Fruit fly (Drosophila melanogaster) whole organism, pupa: ENCODE results near the gene CG5853.

ENCODE experiments used
- CG10348 ChIP-seq: fragments of 200-800 bp; sonication (Bioruptor generic); IDR thresholded peaks from 2 replicates; pipeline ENCODE4 v1.3.6; 2022; ENCODE audit warnings: missing biosample characterization, missing genetic modification characterization
- CG12605 ChIP-seq: fragments of 200-800 bp; sonication (Bioruptor generic); IDR thresholded peaks from 2 replicates; pipeline ENCODE4 v1.3.6; 2022; ENCODE audit warnings: missing biosample characterization, missing genetic modification characterization
- CG13204 ChIP-seq: fragments of 200-800 bp; sonication (Bioruptor generic); optimal IDR thresholded peaks from 2 replicates; lab custom pipeline; 2018; ENCODE audit warnings: missing biosample characterization, mild to moderate bottlenecking, missing genetic modification characterization, moderate library complexity
- CG14655 ChIP-seq: fragments of 200-800 bp; sonication (Bioruptor generic); optimal IDR thresholded peaks from 3 replicates; lab custom pipeline; 2017; ENCODE audit warnings: mild to moderate bottlenecking, missing biosample characterization, missing genetic modification reagents, missing genetic modification characterization
- CG15710 ChIP-seq: fragments of 200-800 bp; sonication (Bioruptor generic); optimal IDR thresholded peaks from 2 replicates; lab custom pipeline; 2018; ENCODE audit warnings: missing biosample characterization, mild to moderate bottlenecking, missing genetic modification characterization, moderate library complexity
- CG17806 ChIP-seq: fragments of 200-800 bp; sonication (Bioruptor generic); optimal IDR thresholded peaks from 2 replicates; lab custom pipeline; 2018; ENCODE audit warnings: missing biosample characterization, mild to moderate bottlenecking, missing genetic modification characterization, moderate library complexity
- CG32121 ChIP-seq: fragments of 200-800 bp; sonication (Bioruptor generic); IDR thresholded peaks from 2 replicates; pipeline ENCODE4 v1.3.6; 2022; ENCODE audit warnings: missing biosample characterization, missing genetic modification characterization
- CG34367 ChIP-seq: fragments of 200-800 bp; sonication (Bioruptor generic); optimal IDR thresholded peaks from 2 replicates; lab custom pipeline; 2018; ENCODE audit warnings: missing biosample characterization, mild to moderate bottlenecking, missing genetic modification characterization
- CG4496 ChIP-seq: fragments of 200-800 bp; sonication (Bioruptor generic); IDR thresholded peaks from 3 replicates; pipeline ENCODE4 v1.3.6; 2022; ENCODE audit warnings: missing biosample characterization, missing genetic modification characterization
- CG8159 ChIP-seq: fragments of 200-800 bp; sonication (Bioruptor generic); optimal IDR thresholded peaks from 3 replicates; lab custom pipeline; 2018; ENCODE audit warnings: missing biosample characterization, mild to moderate bottlenecking, missing genetic modification characterization, moderate library complexity
- CG8301 ChIP-seq: fragments of 200-800 bp; sonication (Bioruptor generic); optimal IDR thresholded peaks from 2 replicates; lab custom pipeline; 2018; ENCODE audit warnings: missing biosample characterization, mild to moderate bottlenecking, missing genetic modification characterization
- CG9948 ChIP-seq: fragments of 200-800 bp; sonication (Bioruptor generic); optimal IDR thresholded peaks from 2 replicates; lab custom pipeline; 2018; ENCODE audit warnings: missing biosample characterization, mild to moderate bottlenecking, missing genetic modification characterization, moderate library complexity
- D1 ChIP-seq: fragments of 200-800 bp; sonication (Bioruptor generic); optimal IDR thresholded peaks from 2 replicates; lab custom pipeline; 2018; ENCODE audit warnings: missing biosample characterization, mild to moderate bottlenecking, missing genetic modification characterization, moderate library complexity
- EcR ChIP-seq: fragments of 200-800 bp; sonication (Bioruptor generic); optimal IDR thresholded peaks from 3 replicates; lab custom pipeline; 2019; ENCODE audit warnings: missing biosample characterization, missing genetic modification characterization, mild to moderate bottlenecking, moderate library complexity, missing genetic modification reagents
- Ets98B ChIP-seq: fragments of 200-800 bp; sonication (Bioruptor generic); IDR thresholded peaks from 2 replicates; pipeline ENCODE4 v1.3.6; 2022; ENCODE audit warnings: missing biosample characterization, missing genetic modification characterization
- Pif1A ChIP-seq: fragments of 200-800 bp; sonication (Bioruptor generic); optimal IDR thresholded peaks from 3 replicates; lab custom pipeline; 2016; ENCODE audit warnings: missing biosample characterization, missing genetic modification characterization
- Pif1B ChIP-seq: fragments of 200-800 bp; sonication (Bioruptor generic); optimal IDR thresholded peaks from 3 replicates; lab custom pipeline; 2016; ENCODE audit warnings: missing biosample characterization, missing genetic modification characterization
- Snoo ChIP-seq: fragments of 200-800 bp; sonication (Bioruptor generic); optimal IDR thresholded peaks from 3 replicates; lab custom pipeline; 2017; ENCODE audit warnings: missing biosample characterization, mild to moderate bottlenecking, missing genetic modification characterization, inconsistent platforms
- fd96Ca ChIP-seq: fragments of 200-800 bp; sonication (Bioruptor generic); IDR thresholded peaks from 3 replicates; pipeline ENCODE4 v1.3.6; 2022; ENCODE audit warnings: missing biosample characterization, missing genetic modification characterization
- gl ChIP-seq: fragments of 200-800 bp; sonication (Bioruptor generic); optimal IDR thresholded peaks from 2 replicates; lab custom pipeline; 2018; ENCODE audit warnings: missing biosample characterization, mild to moderate bottlenecking, missing genetic modification characterization
- rn ChIP-seq: fragments of 200-800 bp; sonication (Bioruptor generic); IDR thresholded peaks from 2 replicates; pipeline ENCODE4 v1.3.6; 2022; ENCODE audit warnings: missing biosample characterization, missing genetic modification characterization

The CG5853 gene

DNA sequence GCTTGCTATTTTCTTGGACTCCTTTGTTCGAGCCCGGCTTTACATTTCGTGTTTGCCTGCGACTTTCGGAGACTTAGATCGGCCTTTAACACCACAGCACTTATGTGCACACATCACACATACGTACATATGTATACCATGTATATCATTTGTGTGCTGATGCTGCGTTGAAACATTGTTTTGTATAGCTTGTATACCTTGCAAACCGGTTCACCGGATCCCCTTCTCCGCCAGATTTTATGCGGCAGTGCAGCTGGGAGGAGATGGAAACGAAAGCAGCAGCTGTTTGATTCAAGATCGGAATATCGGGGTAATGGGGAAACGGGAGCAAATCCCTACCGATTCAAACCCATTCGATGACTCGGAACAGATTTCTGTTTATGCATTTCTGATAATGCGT is 1.4 kb downstream of the CG5853 start:
- no peak for TF ChIP-seq CG15710
- TF ChIP-seq CG4496 (GFP tag; lab: Robert Waterston, UW), result 0 out of 3 replicates have a peak, but pooled peaks have one; percentile 25
- no peak for TF ChIP-seq Pif1B (GFP tag; lab: Kevin White, UChicago)
- TF ChIP-seq rn (GFP tag; lab: Robert Waterston, UW), result no peak
- no peak for TF ChIP-seq CG17806 (tag; lab: Kevin White, UChicago)
- TF ChIP-seq CG14655, result no peak
- TF ChIP-seq CG13204 (GFP tag; lab: Kevin White, UChicago), result no peak

DNA sequence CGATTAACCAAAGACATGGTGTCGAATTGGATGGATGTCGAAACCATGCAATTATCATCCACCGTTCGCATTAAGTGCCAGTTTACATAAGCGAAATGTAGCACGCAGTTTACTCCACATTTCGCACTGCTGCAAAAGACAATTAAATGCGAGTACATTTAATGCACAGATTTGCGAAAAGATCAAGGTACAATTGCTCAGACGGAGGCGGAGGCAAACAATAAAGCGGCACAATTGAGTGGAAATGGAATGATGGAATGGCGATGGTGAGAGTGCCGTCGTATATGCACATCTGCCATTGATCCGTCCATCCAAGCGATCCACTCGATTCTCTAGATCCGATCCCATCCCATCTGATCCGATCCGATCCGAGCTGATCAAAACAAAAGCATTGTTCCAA is 2.4 kb downstream of the CG5853 start:
- TF ChIP-seq EcR (GFP tag; lab: Kevin White, UChicago) (no peak), gl (tag; lab: Kevin White, UChicago) (peak; percentile 71), Snoo (tag; lab: Kevin White, UChicago) (no peak), CG4496 (GFP tag; lab: Robert Waterston, UW) (0 out of 3 replicates have a peak, but pooled peaks have one; percentile 12), CG32121 (GFP tag; lab: Robert Waterston, UW) (peak; percentile 21; the same call in 1 of the 2 replicates), CG17806 (tag; lab: Kevin White, UChicago) (no peak), Pif1B (GFP tag; lab: Kevin White, UChicago) (peak; percentile 11)
- TF ChIP-seq, all 21 proteins: peak for 4

DNA sequence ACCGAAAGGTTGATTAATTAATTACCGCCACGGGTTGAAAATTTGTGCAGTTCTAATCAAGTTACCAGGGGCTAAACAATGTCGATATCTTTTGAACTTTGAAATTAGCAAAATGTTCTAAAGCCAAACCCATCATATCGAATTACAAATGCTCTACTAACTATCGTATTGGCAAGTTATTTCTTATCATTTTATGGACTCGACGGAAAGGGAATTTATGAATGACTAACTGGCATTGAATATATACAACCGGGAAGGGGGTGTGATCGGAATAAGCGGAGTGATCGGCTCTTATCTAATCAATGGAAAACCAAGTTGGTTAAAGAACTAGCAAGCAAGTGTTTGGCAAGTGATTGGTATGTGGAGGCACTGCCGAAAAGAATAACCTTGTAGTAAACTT is 3.9 kb downstream of the CG5853 start:
- TF ChIP-seq CG14655 (no peak), rn (GFP tag; lab: Robert Waterston, UW) (no peak), gl (tag; lab: Kevin White, UChicago) (no peak), CG17806 (tag; lab: Kevin White, UChicago) (no peak), fd96Ca (GFP tag; lab: Robert Waterston, UW) (no peak), CG9948 (tag; lab: Kevin White, UChicago) (no peak), CG10348 (GFP tag; lab: Robert Waterston, UW) (no peak), Pif1B (GFP tag; lab: Kevin White, UChicago) (no peak), CG13204 (GFP tag; lab: Kevin White, UChicago) (no peak), CG15710 (no peak)

DNA sequence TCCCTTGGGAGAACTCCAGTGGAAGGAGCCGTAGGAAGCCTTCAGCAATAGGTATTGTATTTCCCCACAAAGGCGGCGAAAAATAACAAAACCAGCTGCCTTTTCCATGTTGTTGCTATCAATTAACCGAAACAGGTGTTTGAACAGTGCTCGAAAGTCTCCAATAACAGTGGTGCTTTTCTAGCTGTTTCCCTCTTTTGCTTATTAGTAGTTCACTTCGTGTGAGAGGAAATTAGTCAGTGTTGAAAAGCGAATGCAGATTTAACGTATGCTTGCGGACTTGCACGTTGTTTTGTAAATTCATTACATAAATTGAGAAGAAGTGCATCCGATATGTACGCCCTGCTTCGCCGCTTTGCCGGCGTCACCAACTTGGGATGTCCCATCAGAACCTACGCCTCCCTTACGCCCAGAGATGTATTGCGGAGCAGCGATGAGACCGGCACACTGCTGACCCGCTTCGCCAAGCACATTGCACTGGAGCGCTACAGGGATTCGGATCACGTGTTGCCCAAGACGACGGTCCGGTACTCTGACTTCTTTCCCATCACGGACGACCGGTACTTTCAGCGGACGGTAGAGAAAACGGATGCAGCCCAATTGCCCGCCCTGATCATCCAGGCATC is 8.7 kb downstream of the CG5853 start, which contains the start of the genes Datp and CG4619:
TSS of gene Datp (minus strand) at position 160 of the 626 bp plus-strand sequence.
TSS of gene CG4619 (plus strand) at position 233 of the 626 bp plus-strand sequence.
- peak; percentile 44; the same call in 1 of the 3 replicates for TF ChIP-seq fd96Ca (GFP tag; lab: Robert Waterston, UW)
- no peak for TF ChIP-seq CG32121 (GFP tag; lab: Robert Waterston, UW)
- TF ChIP-seq CG17806 (tag; lab: Kevin White, UChicago), result no peak
- no peak for TF ChIP-seq CG12605 (GFP tag; lab: Robert Waterston, UW)
- no peak for TF ChIP-seq CG8301
- TF ChIP-seq D1, result no peak
- peak; percentile 39; the same call in 1 of the 2 replicates for TF ChIP-seq Ets98B
- TF ChIP-seq CG13204 (GFP tag; lab: Kevin White, UChicago), result no peak
- TF ChIP-seq CG9948 (tag; lab: Kevin White, UChicago), result no peak
- no peak for TF ChIP-seq gl (tag; lab: Kevin White, UChicago)
- peak; percentile 4 for TF ChIP-seq CG15710
- 0 out of 3 replicates have a peak, but pooled peaks have one; percentile 39 for TF ChIP-seq CG4496 (GFP tag; lab: Robert Waterston, UW)
- no peak for TF ChIP-seq rn (GFP tag; lab: Robert Waterston, UW)
- no peak for TF ChIP-seq Pif1A (GFP tag; lab: Kevin White, UChicago)
- TF ChIP-seq CG10348 (GFP tag; lab: Robert Waterston, UW), result no peak
- TF ChIP-seq Pif1B (GFP tag; lab: Kevin White, UChicago), result no peak
- TF ChIP-seq EcR (GFP tag; lab: Kevin White, UChicago), result no peak
- peak; percentile 5 for TF ChIP-seq CG34367
- TF ChIP-seq Snoo (tag; lab: Kevin White, UChicago), result peak; percentile 16
- TF ChIP-seq CG14655, result no peak
- TF ChIP-seq CG8159 (tag; lab: Kevin White, UChicago), result no peak

DNA sequence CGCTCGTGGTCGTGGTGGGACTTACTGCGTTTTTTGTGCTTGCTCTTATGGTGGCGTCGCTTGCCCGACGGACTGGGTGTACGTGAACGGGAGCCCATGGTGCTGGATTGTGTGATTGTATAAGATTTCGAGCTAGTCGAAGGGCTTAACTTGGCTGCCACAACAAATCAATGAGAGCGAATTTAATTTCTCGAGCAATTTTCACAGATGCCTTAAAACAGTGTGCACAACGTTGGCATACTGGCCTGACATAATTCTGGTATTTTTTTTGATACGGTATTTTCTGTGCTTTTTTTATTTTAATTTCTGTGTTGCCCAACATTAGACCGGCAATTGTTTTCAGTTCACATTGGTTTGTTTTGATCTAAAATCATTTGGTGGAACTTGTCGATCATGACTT is 9.5 kb downstream of the CG5853 start, which contains the start of gene Arglu1:
TSS of gene Arglu1 (minus strand) at position 227 of the 400 bp plus-strand sequence.
- TF ChIP-seq rn (GFP tag; lab: Robert Waterston, UW), result no peak
- TF ChIP-seq CG34367, result no peak
- TF ChIP-seq fd96Ca (GFP tag; lab: Robert Waterston, UW), result peak; percentile 46; the same call in 1 of the 3 replicates
- no peak for TF ChIP-seq CG15710
- TF ChIP-seq D1, result no peak
- no peak for TF ChIP-seq CG8301
- TF ChIP-seq CG10348 (GFP tag; lab: Robert Waterston, UW), result no peak
- TF ChIP-seq EcR (GFP tag; lab: Kevin White, UChicago), result no peak
- TF ChIP-seq CG9948 (tag; lab: Kevin White, UChicago), result no peak
- TF ChIP-seq CG14655, result no peak
- peak; percentile 35; the same call in 1 of the 2 replicates for TF ChIP-seq CG12605 (GFP tag; lab: Robert Waterston, UW)
- no peak for TF ChIP-seq CG13204 (GFP tag; lab: Kevin White, UChicago)
- TF ChIP-seq Pif1B (GFP tag; lab: Kevin White, UChicago), result no peak
- peak; percentile 77 for TF ChIP-seq CG4496 (GFP tag; lab: Robert Waterston, UW)
- TF ChIP-seq CG32121 (GFP tag; lab: Robert Waterston, UW), result 0 out of 2 replicates have a peak, but pooled peaks have one; percentile 26
- no peak for TF ChIP-seq Snoo (tag; lab: Kevin White, UChicago)
- TF ChIP-seq Pif1A (GFP tag; lab: Kevin White, UChicago), result no peak
- TF ChIP-seq Ets98B, result peak; percentile 20; the same call in 1 of the 2 replicates
- TF ChIP-seq CG8159 (tag; lab: Kevin White, UChicago), result no peak
- TF ChIP-seq gl (tag; lab: Kevin White, UChicago), result no peak
- TF ChIP-seq CG17806 (tag; lab: Kevin White, UChicago), result no peak
